Fruit fly (Drosophila melanogaster) whole organism, wandering third instar larva: Measurements from ENCODE around the gene Dop2R.
"Not testable (repeated sequence)": the region's sequence is repeated elsewhere in the genome, so short reads cannot be mapped to it uniquely, and the experiment has no call there.

ENCODE experiments used
- CrebA ChIP-seq: fragments of 200-800 bp; sonication (Bioruptor generic); optimal IDR thresholded peaks from 2 replicates; lab custom pipeline; 2016; ENCODE audit warnings: missing biosample characterization, mild to moderate bottlenecking, missing genetic modification characterization, borderline replicate concordance
- Dfd ChIP-seq: fragments of >200 bp; optimal IDR thresholded peaks from 2 replicates; lab custom pipeline; 2017; ENCODE audit warnings: missing biosample characterization, missing genetic modification characterization
- HLH106 ChIP-seq: fragments of 200-800 bp; optimal IDR thresholded peaks from 3 replicates; lab custom pipeline; 2019; ENCODE audit warnings: missing biosample characterization, mild to moderate bottlenecking, missing genetic modification characterization, moderate library complexity
- Hnf4 ChIP-seq: fragments of 200-800 bp; sonication (Bioruptor generic); optimal IDR thresholded peaks from 2 replicates; lab custom pipeline; 2016; ENCODE audit warnings: missing biosample characterization, mild to moderate bottlenecking, missing genetic modification characterization
- Hr83 ChIP-seq: fragments of 200-300 bp; sonication (Bioruptor generic); optimal IDR thresholded peaks from 2 replicates; lab custom pipeline; 2016; ENCODE audit warnings: missing biosample characterization, mild to moderate bottlenecking, missing genetic modification characterization, moderate library complexity; ENCODE audit not compliant: poor library complexity, severe bottlenecking
- Jra ChIP-seq: sonication (Bioruptor generic); optimal IDR thresholded peaks from 2 replicates; lab custom pipeline; 2016; ENCODE audit warnings: missing biosample characterization, missing genetic modification characterization
- Mio ChIP-seq: sonication (Bioruptor generic); optimal IDR thresholded peaks from 2 replicates; lab custom pipeline; 2016; ENCODE audit warnings: missing biosample characterization, missing genetic modification characterization
- OdsH ChIP-seq: fragments of 200-800 bp; sonication (Bioruptor generic); optimal IDR thresholded peaks from 2 replicates; lab custom pipeline; 2016; ENCODE audit warnings: missing biosample characterization, mild to moderate bottlenecking, missing genetic modification characterization
- Rel ChIP-seq, 2 experiments: fragments of 200-800 bp; sonication (Bioruptor generic) in 1 of 2; optimal IDR thresholded peaks; 2 replicates in 1 of 2; 3 replicates in 1 of 2; lab custom pipeline; 2016 to 2019; ENCODE audit warnings: mild to moderate bottlenecking in 2 of 2, missing biosample characterization in 2 of 2, missing genetic modification characterization in 2 of 2, moderate library complexity in 1 of 2
- Sp1 ChIP-seq: fragments of 200-800 bp; sonication (Bioruptor generic); optimal IDR thresholded peaks from 3 replicates; lab custom pipeline; 2019; ENCODE audit warnings: missing biosample characterization, mild to moderate bottlenecking, missing genetic modification characterization, moderate library complexity
- dl ChIP-seq, 2 experiments: fragments of 175-275, 200-275 bp in 1 of 2; fragments of 200-275 bp in 1 of 2; sonication (Bioruptor generic); optimal IDR thresholded peaks; lab custom pipeline; 2018; ENCODE audit warnings: mild to moderate bottlenecking in 2 of 2, missing biosample characterization in 2 of 2, missing genetic modification characterization in 2 of 2, moderate library complexity in 2 of 2; ENCODE audit not compliant: partially characterized antibody in 2 of 2, insufficient read depth in 1 of 2
- dmrt93B ChIP-seq: fragments of 200-800 bp; sonication (Bioruptor generic); optimal IDR thresholded peaks from 2 replicates; lab custom pipeline; 2018; ENCODE audit warnings: missing biosample characterization, mild to moderate bottlenecking, missing genetic modification characterization
- dsf ChIP-seq: sonication (Bioruptor generic); optimal IDR thresholded peaks from 2 replicates; lab custom pipeline; 2016; ENCODE audit warnings: missing biosample characterization, missing genetic modification characterization, borderline replicate concordance
- fru ChIP-seq: fragments of 200-800 bp; sonication (Bioruptor generic); optimal IDR thresholded peaks from 3 replicates; lab custom pipeline; 2016; ENCODE audit warnings: missing biosample characterization, mild to moderate bottlenecking, missing genetic modification characterization
- h ChIP-seq: fragments of 200-800 bp; sonication (Bioruptor generic); optimal IDR thresholded peaks from 3 replicates; lab custom pipeline; 2016; ENCODE audit warnings: missing biosample characterization, mild to moderate bottlenecking, missing genetic modification characterization
- lola ChIP-seq: fragments of >200 bp; optimal IDR thresholded peaks from 2 replicates; lab custom pipeline; 2017; ENCODE audit warnings: missing biosample characterization, missing genetic modification characterization
- sage ChIP-seq: fragments of 200-800 bp; sonication (Bioruptor generic); optimal IDR thresholded peaks from 2 replicates; lab custom pipeline; 2016; ENCODE audit warnings: missing biosample characterization, mild to moderate bottlenecking, missing genetic modification characterization
- sv ChIP-seq: fragments of 200-800 bp; sonication (Bioruptor generic); optimal IDR thresholded peaks from 3 replicates; lab custom pipeline; 2016; ENCODE audit warnings: missing biosample characterization, missing genetic modification characterization
- tai ChIP-seq: sonication (Bioruptor generic); optimal IDR thresholded peaks from 2 replicates; lab custom pipeline; 2016; ENCODE audit warnings: missing biosample characterization, missing genetic modification characterization
- usp ChIP-seq: fragments of >200 bp; optimal IDR thresholded peaks from 2 replicates; lab custom pipeline; 2017; ENCODE audit warnings: missing biosample characterization, missing genetic modification characterization

Dop2R gene

dm6 chrX:19960881-19961347 lies 101.6 kb downstream of the Dop2R start, which contains the start of gene Nep3:
Gene Nep3, plus strand, starts transcription at chrX:19961297.
- TF ChIP-seq Sp1 (GFP tag; lab: Kevin White, UChicago) (no peak), dmrt93B (GFP tag; lab: Kevin White, UChicago) (no peak), sv (GFP tag; lab: Kevin White, UChicago) (no peak), h (GFP tag; lab: Kevin White, UChicago) (no peak), CrebA (no peak), Jra (GFP tag; lab: Kevin White, UChicago) (no peak), Hnf4 (no peak), HLH106 (tag; lab: Kevin White, UChicago) (no peak), dsf (GFP tag; lab: Kevin White, UChicago) (no peak), usp (GFP tag; lab: Kevin White, UChicago) (no peak), dl (GFP tag; optimal IDR thresholded peaks at IDR 0.05; lab: Kevin White, UChicago; ENCODE audit: insufficient read depth in 1 of 2, partially characterized antibody in 2 of 2) (no peak), Dfd (GFP tag; lab: Kevin White, UChicago) (no peak), lola (GFP tag; lab: Kevin White, UChicago) (no peak), fru (GFP tag; lab: Kevin White, UChicago) (no peak), tai (GFP tag; lab: Kevin White, UChicago) (no peak), Hr83 (GFP tag; lab: Kevin White, UChicago) (no peak), sage (GFP tag; lab: Kevin White, UChicago) (no peak), Rel (GFP tag; optimal IDR thresholded peaks at IDR 0.05; lab: Kevin White, UChicago) (no peak), Rel (tag; optimal IDR thresholded peaks at IDR 0.05; lab: Kevin White, UChicago) (no peak), OdsH (GFP tag; lab: Kevin White, UChicago) (no peak)

- TF ChIP-seq Dfd (GFP tag; lab: Kevin White, UChicago) = no peak
- TF ChIP-seq dl (GFP tag; optimal IDR thresholded peaks at IDR 0.05; lab: Kevin White, UChicago; ENCODE audit: insufficient read depth in 1 of 2, partially characterized antibody in 2 of 2) = no peak
- no peak for TF ChIP-seq Mio
- TF ChIP-seq dsf (GFP tag; lab: Kevin White, UChicago) = no peak
- no peak for TF ChIP-seq h (GFP tag; lab: Kevin White, UChicago)
- no peak for TF ChIP-seq Rel (GFP tag; optimal IDR thresholded peaks at IDR 0.05; lab: Kevin White, UChicago)
- no peak for TF ChIP-seq Rel (tag; optimal IDR thresholded peaks at IDR 0.05; lab: Kevin White, UChicago)
- no peak for TF ChIP-seq dmrt93B (GFP tag; lab: Kevin White, UChicago)
- no peak for TF ChIP-seq fru (GFP tag; lab: Kevin White, UChicago)
These were observed 103.0 kb downstream of the Dop2R start, which contains the start of gene CG12655 for dm6 chrX:19959353-19959969. Gene CG12655, minus strand, starts transcription at chrX:19959403.

- TF ChIP-seq OdsH (GFP tag; lab: Kevin White, UChicago); Hnf4; Jra (GFP tag; lab: Kevin White, UChicago): not testable (repeated sequence)
These were observed 104.3 kb downstream of the Dop2R start, which contains the start of gene CG43784 for dm6 chrX:19958242-19958641. Gene CG43784, minus strand, starts transcription at chrX:19958342.
